Fruit fly (Drosophila melanogaster) whole organism, prepupa: ENCODE measurements around the gene CG14174.

Experiments
- Blimp-1 ChIP-seq: fragments of 200-800 bp; sonication (Bioruptor generic); optimal IDR thresholded peaks from 3 replicates; lab custom pipeline; 2017; ENCODE audit warnings: missing biosample characterization, missing genetic modification characterization, mild to moderate bottlenecking, moderate library complexity, missing genetic modification reagents
- CG10631 ChIP-seq: fragments of 200-800 bp; sonication (Bioruptor generic); optimal IDR thresholded peaks from 2 replicates; lab custom pipeline; 2016; ENCODE audit warnings: missing biosample characterization, missing genetic modification characterization
- CG10669 ChIP-seq: fragments of 200-800 bp; sonication (Bioruptor generic); optimal IDR thresholded peaks from 3 replicates; lab custom pipeline; 2018; ENCODE audit warnings: missing biosample characterization, mild to moderate bottlenecking, missing genetic modification characterization, moderate library complexity
- CG11294 ChIP-seq: fragments of 200-800 bp; sonication (Bioruptor generic); IDR thresholded peaks from 2 replicates; pipeline ENCODE4 v1.3.6; 2022; ENCODE audit warnings: missing biosample characterization, missing genetic modification characterization
- CG11762 ChIP-seq: fragments of 200-800 bp; sonication (Bioruptor generic); optimal IDR thresholded peaks from 3 replicates; lab custom pipeline; 2016; ENCODE audit warnings: missing biosample characterization, missing genetic modification characterization; ENCODE audit not compliant: insufficient read depth
- CG11902 ChIP-seq: fragments of 200-800 bp; sonication (Bioruptor generic); optimal IDR thresholded peaks from 3 replicates; lab custom pipeline; 2016; ENCODE audit warnings: missing biosample characterization, missing genetic modification characterization
- CG15336 ChIP-seq: fragments of 200-800 bp; sonication (Bioruptor generic); IDR thresholded peaks from 2 replicates; pipeline ENCODE4 v1.3.6; 2022; ENCODE audit warnings: missing biosample characterization, missing genetic modification characterization
- CG16779 ChIP-seq: fragments of 200-800 bp; sonication (Bioruptor generic); optimal IDR thresholded peaks from 3 replicates; lab custom pipeline; 2017; ENCODE audit warnings: missing biosample characterization, mild to moderate bottlenecking, missing genetic modification characterization
- CG3032 ChIP-seq: fragments of 200-800 bp; optimal IDR thresholded peaks from 2 replicates; lab custom pipeline; 2019; ENCODE audit warnings: missing biosample characterization, mild to moderate bottlenecking, missing genetic modification characterization, moderate library complexity
- CG31627 ChIP-seq: fragments of 200-800 bp; sonication (Bioruptor generic); optimal IDR thresholded peaks from 3 replicates; lab custom pipeline; 2016; ENCODE audit warnings: missing biosample characterization, missing genetic modification characterization
- CG32006 ChIP-seq: fragments of 200-800 bp; sonication (Bioruptor generic); optimal IDR thresholded peaks from 3 replicates; lab custom pipeline; 2017; ENCODE audit warnings: missing biosample characterization, mild to moderate bottlenecking, missing genetic modification characterization
- CG34406 ChIP-seq: fragments of 200-800 bp; sonication (Bioruptor generic); optimal IDR thresholded peaks from 3 replicates; lab custom pipeline; 2016; ENCODE audit warnings: missing biosample characterization, missing genetic modification characterization
- CG4318 ChIP-seq: fragments of 200-800 bp; sonication (Bioruptor generic); optimal IDR thresholded peaks from 3 replicates; lab custom pipeline; 2017; ENCODE audit warnings: missing biosample characterization, mild to moderate bottlenecking, missing genetic modification characterization
- CG6163 ChIP-seq: fragments of 200-800 bp; sonication (Bioruptor generic); IDR thresholded peaks from 3 replicates; pipeline ENCODE4 v1.3.6; 2022; ENCODE audit warnings: missing biosample characterization, missing genetic modification characterization
- CG6276 ChIP-seq: fragments of 200-800 bp; sonication (Bioruptor generic); optimal IDR thresholded peaks from 2 replicates; lab custom pipeline; 2017; ENCODE audit warnings: missing biosample characterization, mild to moderate bottlenecking, missing genetic modification characterization
- CG6792 ChIP-seq: fragments of 200-800 bp; sonication (Bioruptor generic); optimal IDR thresholded peaks from 3 replicates; lab custom pipeline; 2016; ENCODE audit warnings: missing biosample characterization, missing genetic modification characterization
- CG6808 ChIP-seq: fragments of 200-800 bp; sonication (Bioruptor generic); optimal IDR thresholded peaks from 3 replicates; lab custom pipeline; 2017; ENCODE audit warnings: missing biosample characterization, missing genetic modification characterization, mild to moderate bottlenecking, moderate library complexity, missing genetic modification reagents
- CG7368 ChIP-seq: fragments of 200-800 bp; sonication (Bioruptor generic); optimal IDR thresholded peaks from 3 replicates; lab custom pipeline; 2016; ENCODE audit warnings: missing biosample characterization, missing genetic modification characterization
- CG8119 ChIP-seq: fragments of 200-800 bp; sonication (Bioruptor generic); IDR thresholded peaks from 3 replicates; pipeline ENCODE4 v1.3.6; 2022; ENCODE audit warnings: missing biosample characterization, missing genetic modification characterization
- CG8319 ChIP-seq: fragments of 200-800 bp; sonication (Bioruptor generic); optimal IDR thresholded peaks from 3 replicates; lab custom pipeline; 2016; ENCODE audit warnings: missing biosample characterization, missing genetic modification characterization
- CG8632 ChIP-seq: fragments of 200-800 bp; sonication (Bioruptor generic); optimal IDR thresholded peaks from 3 replicates; lab custom pipeline; 2016; ENCODE audit warnings: missing biosample characterization, missing genetic modification characterization
- CG9139 ChIP-seq: fragments of 200-800 bp; sonication (Bioruptor generic); optimal IDR thresholded peaks from 3 replicates; lab custom pipeline; 2017; ENCODE audit warnings: missing biosample characterization, mild to moderate bottlenecking, missing genetic modification characterization
- Eip75B ChIP-seq: fragments of 200-800 bp; sonication (Bioruptor generic); optimal IDR thresholded peaks from 3 replicates; lab custom pipeline; 2016; ENCODE audit warnings: missing biosample characterization, missing genetic modification characterization
- Eip78C ChIP-seq: fragments of 200-800 bp; sonication (Bioruptor generic); peaks from one replicate; lab custom pipeline; 2016; ENCODE audit warnings: missing biosample characterization, missing genetic modification characterization
- Eip93F ChIP-seq: fragments of 200-800 bp; sonication (Bioruptor generic); optimal IDR thresholded peaks from 2 replicates; lab custom pipeline; 2016; ENCODE audit warnings: missing biosample characterization, mild to moderate bottlenecking, missing genetic modification characterization
- Ets21C ChIP-seq: fragments of 200-800 bp; sonication (Bioruptor generic); optimal IDR thresholded peaks from 3 replicates; lab custom pipeline; 2016; ENCODE audit warnings: missing biosample characterization, missing genetic modification characterization
- Ets96B ChIP-seq: fragments of 200-800 bp; optimal IDR thresholded peaks from 2 replicates; lab custom pipeline; 2019; ENCODE audit warnings: missing biosample characterization, mild to moderate bottlenecking, missing genetic modification characterization, moderate library complexity
- Gug ChIP-seq: fragments of 200-800 bp; sonication (Bioruptor generic); IDR thresholded peaks from 2 replicates; pipeline ENCODE4 v1.3.6; 2022; ENCODE audit warnings: missing biosample characterization, missing genetic modification characterization
- Hr38 ChIP-seq: sonication (Bioruptor generic); optimal IDR thresholded peaks from 2 replicates; lab custom pipeline; 2016; ENCODE audit warnings: missing biosample characterization, missing genetic modification characterization
- Hr39 ChIP-seq: fragments of 200-800 bp; sonication (Bioruptor generic); optimal IDR thresholded peaks from 2 replicates; lab custom pipeline; 2016; ENCODE audit warnings: missing biosample characterization, missing genetic modification characterization
- Hr4 ChIP-seq: fragments of 200-800 bp; sonication (Bioruptor generic); optimal IDR thresholded peaks from 3 replicates; lab custom pipeline; 2016; ENCODE audit warnings: missing biosample characterization, missing genetic modification characterization
- Met ChIP-seq: fragments of 200-800 bp; sonication (Bioruptor generic); optimal IDR thresholded peaks from 3 replicates; lab custom pipeline; 2016; ENCODE audit warnings: missing biosample characterization, missing genetic modification characterization
- Smox ChIP-seq: fragments of 200-800 bp; sonication (Bioruptor generic); optimal IDR thresholded peaks from 3 replicates; lab custom pipeline; 2016; ENCODE audit warnings: missing biosample characterization, missing genetic modification characterization
- Sox102F ChIP-seq: fragments of 200-800 bp; sonication (Bioruptor generic); optimal IDR thresholded peaks from 2 replicates; lab custom pipeline; 2016; ENCODE audit warnings: missing biosample characterization, mild to moderate bottlenecking, missing genetic modification characterization
- achi ChIP-seq: fragments of 200-800 bp; sonication (Bioruptor generic); optimal IDR thresholded peaks from 3 replicates; lab custom pipeline; 2016; ENCODE audit warnings: missing biosample characterization, missing genetic modification characterization
- acj6 ChIP-seq: fragments of 200-800 bp; sonication (Bioruptor generic); optimal IDR thresholded peaks from 3 replicates; lab custom pipeline; 2016; ENCODE audit warnings: missing biosample characterization, missing genetic modification characterization
- cyc ChIP-seq: fragments of 200-800 bp; sonication (Bioruptor generic); optimal IDR thresholded peaks from 3 replicates; lab custom pipeline; 2016; ENCODE audit warnings: missing biosample characterization, missing genetic modification characterization
- dac ChIP-seq: fragments of 200-800 bp; sonication (Bioruptor generic); optimal IDR thresholded peaks from 2 replicates; lab custom pipeline; 2017; ENCODE audit warnings: missing biosample characterization, mild to moderate bottlenecking, missing genetic modification characterization
- dsx ChIP-seq: fragments of 200-800 bp; optimal IDR thresholded peaks from 3 replicates; lab custom pipeline; 2019; ENCODE audit warnings: missing biosample characterization, mild to moderate bottlenecking, missing genetic modification characterization, moderate library complexity; ENCODE audit not compliant: poor library complexity, severe bottlenecking
- esn ChIP-seq: fragments of 200-800 bp; sonication (Bioruptor generic); optimal IDR thresholded peaks from 2 replicates; lab custom pipeline; 2016; ENCODE audit warnings: missing biosample characterization, mild to moderate bottlenecking, missing genetic modification characterization, moderate library complexity
- fd59A ChIP-seq: fragments of 200-800 bp; sonication (Bioruptor generic); optimal IDR thresholded peaks from 2 replicates; lab custom pipeline; 2017; ENCODE audit warnings: missing biosample characterization, mild to moderate bottlenecking, missing genetic modification characterization, missing genetic modification reagents
- lz ChIP-seq: fragments of 200-800 bp; sonication (Bioruptor generic); optimal IDR thresholded peaks from 3 replicates; lab custom pipeline; 2016; ENCODE audit warnings: missing biosample characterization, missing genetic modification characterization
- net ChIP-seq: fragments of 200-800 bp; sonication (Bioruptor generic); optimal IDR thresholded peaks from 3 replicates; lab custom pipeline; 2016; ENCODE audit warnings: missing biosample characterization, missing genetic modification characterization
- salr ChIP-seq, 2 experiments: fragments of 200-800 bp; sonication (Bioruptor generic); optimal IDR thresholded peaks; 3 replicates each; lab custom pipeline; 2016 to 2018; ENCODE audit warnings: missing biosample characterization in 2 of 2, missing genetic modification characterization in 2 of 2, mild to moderate bottlenecking in 1 of 2
- spab ChIP-seq: fragments of 200-800 bp; sonication (Bioruptor generic); optimal IDR thresholded peaks from 2 replicates; lab custom pipeline; 2017; ENCODE audit warnings: missing biosample characterization, mild to moderate bottlenecking, missing genetic modification characterization, missing genetic modification reagents
- ss ChIP-seq, 2 experiments: fragments of 200-800 bp; sonication (Bioruptor generic); optimal IDR thresholded peaks; 2 replicates in 1 of 2; 3 replicates in 1 of 2; lab custom pipeline; 2017 to 2018; ENCODE audit warnings: mild to moderate bottlenecking in 2 of 2, missing biosample characterization in 2 of 2, missing genetic modification characterization in 2 of 2, moderate library complexity in 1 of 2
- topi ChIP-seq: fragments of 200-800 bp; sonication (Bioruptor generic); optimal IDR thresholded peaks from 3 replicates; lab custom pipeline; 2016; ENCODE audit warnings: missing biosample characterization, missing genetic modification characterization
- vri ChIP-seq: fragments of 200-800 bp; sonication (Bioruptor generic); optimal IDR thresholded peaks from 3 replicates; lab custom pipeline; 2016; ENCODE audit warnings: missing biosample characterization, mild to moderate bottlenecking, missing genetic modification characterization

CG14174 gene

dm6 chr3L:9690798-9691475 is 28.2 kb upstream of the CG14174 start (continued):
- no peak for TF ChIP-seq salr (GFP tag; optimal IDR thresholded peaks at IDR 0.05; lab: Kevin White, UChicago)
- TF ChIP-seq esn (GFP tag; lab: Kevin White, UChicago): peak; percentile 31
- no peak for TF ChIP-seq CG7368 (GFP tag; lab: Kevin White, UChicago)
- peak; percentile 52 for TF ChIP-seq Eip78C (GFP tag; lab: Kevin White, UChicago)
- TF ChIP-seq Ets96B: no peak
- TF ChIP-seq CG10669: no peak
- TF ChIP-seq Hr39 (GFP tag; lab: Kevin White, UChicago): peak; percentile 17
- TF ChIP-seq Eip75B (GFP tag; lab: Kevin White, UChicago): no peak
- peak; percentile 47 for TF ChIP-seq Met (GFP tag; lab: Kevin White, UChicago)
- TF ChIP-seq CG6792 (GFP tag; lab: Kevin White, UChicago): no peak
- TF ChIP-seq Eip93F (GFP tag; lab: Kevin White, UChicago): no peak
- TF ChIP-seq CG32006: no peak
- peak; percentile 43 for TF ChIP-seq net (GFP tag; lab: Kevin White, UChicago)
- no peak for TF ChIP-seq vri (GFP tag; lab: Kevin White, UChicago)
- TF ChIP-seq CG31627 (GFP tag; lab: Kevin White, UChicago): peak; percentile 22
- TF ChIP-seq CG11294 (GFP tag; lab: Robert Waterston, UW): no peak
- no peak for TF ChIP-seq CG11902
- no peak for TF ChIP-seq Gug
- TF ChIP-seq spab (GFP tag; lab: Kevin White, UChicago): no peak
- TF ChIP-seq CG34406 (GFP tag; lab: Kevin White, UChicago): no peak
- TF ChIP-seq CG10631 (GFP tag; lab: Kevin White, UChicago): no peak
- peak; percentile 64 for TF ChIP-seq Hr4
- TF ChIP-seq CG4318 (GFP tag; lab: Kevin White, UChicago): no peak
- TF ChIP-seq Blimp-1 (GFP tag; lab: Kevin White, UChicago): no peak
- TF ChIP-seq fd59A (GFP tag; lab: Kevin White, UChicago): no peak
- TF ChIP-seq Ets21C (GFP tag; lab: Kevin White, UChicago): peak; percentile 38
- TF ChIP-seq Smox: no peak
- peak; percentile 54; the same call in 2 of the 3 replicates for TF ChIP-seq CG8119
- no peak for TF ChIP-seq dsx (GFP tag; lab: Kevin White, UChicago)
- no peak for TF ChIP-seq CG11762 (GFP tag; lab: Kevin White, UChicago)
- TF ChIP-seq acj6 (GFP tag; lab: Kevin White, UChicago): peak; percentile 12
- TF ChIP-seq CG6808 (GFP tag; lab: Kevin White, UChicago): no peak
- peak; percentile 58 for TF ChIP-seq CG6276
- TF ChIP-seq CG3032 (tag; lab: Kevin White, UChicago): no peak
- TF ChIP-seq CG9139 (GFP tag; lab: Kevin White, UChicago): no peak
- TF ChIP-seq CG6163 (GFP tag; lab: Robert Waterston, UW): no peak
- TF ChIP-seq CG8632 (GFP tag; lab: Kevin White, UChicago): no peak
- TF ChIP-seq topi (GFP tag; lab: Kevin White, UChicago): peak; percentile 38
- peak; percentile 43 for TF ChIP-seq CG15336

dm6 chr3L:9691476-9691826 is 27.7 kb upstream of the CG14174 start:
- TF ChIP-seq CG11294 (GFP tag; lab: Robert Waterston, UW): no peak
- TF ChIP-seq cyc (GFP tag; lab: Kevin White, UChicago): no peak
- no peak for TF ChIP-seq CG8632 (GFP tag; lab: Kevin White, UChicago)
- no peak for TF ChIP-seq salr (GFP tag; optimal IDR thresholded peaks at IDR 0.05; lab: Kevin White, UChicago)
- no peak for TF ChIP-seq Sox102F
- no peak for TF ChIP-seq achi (GFP tag; lab: Kevin White, UChicago)
- TF ChIP-seq CG32006: no peak
- no peak for TF ChIP-seq Hr38 (GFP tag; lab: Kevin White, UChicago)
- no peak for TF ChIP-seq CG8319 (GFP tag; lab: Kevin White, UChicago)
- TF ChIP-seq spab (GFP tag; lab: Kevin White, UChicago): no peak
- TF ChIP-seq lz (GFP tag; lab: Kevin White, UChicago): no peak
- TF ChIP-seq ss (GFP tag; optimal IDR thresholded peaks at IDR 0.05; lab: Kevin White, UChicago): no peak
- no peak for TF ChIP-seq CG3032 (tag; lab: Kevin White, UChicago)
- TF ChIP-seq CG6276: no peak
- TF ChIP-seq CG16779 (tag; lab: Kevin White, UChicago): no peak
- TF ChIP-seq Hr39 (GFP tag; lab: Kevin White, UChicago): no peak
- TF ChIP-seq dac: no peak
